Fruit fly (Drosophila melanogaster) whole organism, wandering third instar larva: ENCODE data around the gene TyrR.

ENCODE experiments used
- CG32264 ChIP-seq: fragments of 200-800 bp; sonication (Bioruptor generic); optimal IDR thresholded peaks from 2 replicates; lab custom pipeline; 2016; ENCODE audit warnings: missing biosample characterization, missing genetic modification characterization
- CG9705 ChIP-seq: fragments of 200-800 bp; sonication (Bioruptor generic); optimal IDR thresholded peaks from 2 replicates; lab custom pipeline; 2018; ENCODE audit warnings: missing biosample characterization, mild to moderate bottlenecking, missing genetic modification characterization
- CrebA ChIP-seq: fragments of 200-800 bp; sonication (Bioruptor generic); optimal IDR thresholded peaks from 2 replicates; lab custom pipeline; 2016; ENCODE audit warnings: missing biosample characterization, mild to moderate bottlenecking, missing genetic modification characterization, borderline replicate concordance
- Dfd ChIP-seq: fragments of >200 bp; optimal IDR thresholded peaks from 2 replicates; lab custom pipeline; 2017; ENCODE audit warnings: missing biosample characterization, missing genetic modification characterization
- Dif ChIP-seq: fragments of 200-275, 200-300 bp; sonication (Bioruptor generic); optimal IDR thresholded peaks from 2 replicates; lab custom pipeline; 2018; ENCODE audit warnings: missing biosample characterization, missing genetic modification characterization; ENCODE audit not compliant: partially characterized antibody
- GATAd ChIP-seq: sonication (Bioruptor generic); optimal IDR thresholded peaks from 2 replicates; lab custom pipeline; 2016; ENCODE audit warnings: missing biosample characterization, missing genetic modification characterization
- HLH106 ChIP-seq: fragments of 200-800 bp; optimal IDR thresholded peaks from 3 replicates; lab custom pipeline; 2019; ENCODE audit warnings: missing biosample characterization, mild to moderate bottlenecking, missing genetic modification characterization, moderate library complexity
- Hr83 ChIP-seq: fragments of 200-300 bp; sonication (Bioruptor generic); optimal IDR thresholded peaks from 2 replicates; lab custom pipeline; 2016; ENCODE audit warnings: missing biosample characterization, mild to moderate bottlenecking, missing genetic modification characterization, moderate library complexity; ENCODE audit not compliant: poor library complexity, severe bottlenecking
- Jra ChIP-seq: sonication (Bioruptor generic); optimal IDR thresholded peaks from 2 replicates; lab custom pipeline; 2016; ENCODE audit warnings: missing biosample characterization, missing genetic modification characterization
- Myc ChIP-seq: fragments of >200 bp; optimal IDR thresholded peaks from 2 replicates; lab custom pipeline; 2017
- N ChIP-seq: fragments of >200 bp; optimal IDR thresholded peaks from 2 replicates; lab custom pipeline; 2018; ENCODE audit warnings: missing biosample characterization, missing external identifiers, missing genetic modification characterization
- OdsH ChIP-seq: fragments of 200-800 bp; sonication (Bioruptor generic); optimal IDR thresholded peaks from 2 replicates; lab custom pipeline; 2016; ENCODE audit warnings: missing biosample characterization, mild to moderate bottlenecking, missing genetic modification characterization
- Rel ChIP-seq, 2 experiments: fragments of 200-800 bp; sonication (Bioruptor generic) in 1 of 2; optimal IDR thresholded peaks; 2 replicates in 1 of 2; 3 replicates in 1 of 2; lab custom pipeline; 2016 to 2019; ENCODE audit warnings: mild to moderate bottlenecking in 2 of 2, missing biosample characterization in 2 of 2, missing genetic modification characterization in 2 of 2, moderate library complexity in 1 of 2
- Vsx2 ChIP-seq: fragments of 200-300, 225-300 bp; sonication (Bioruptor generic); optimal IDR thresholded peaks from 2 replicates; lab custom pipeline; 2018; ENCODE audit warnings: missing biosample characterization, missing genetic modification characterization; ENCODE audit not compliant: partially characterized antibody
- br ChIP-seq: fragments of 200-800 bp; sonication (Bioruptor generic); optimal IDR thresholded peaks from 2 replicates; lab custom pipeline; 2016; ENCODE audit warnings: missing biosample characterization, missing genetic modification characterization
- brk ChIP-seq: fragments of 200-800 bp; sonication (Bioruptor generic); optimal IDR thresholded peaks from 2 replicates; lab custom pipeline; 2016; ENCODE audit warnings: missing biosample characterization, mild to moderate bottlenecking, missing genetic modification characterization
- dl ChIP-seq, 2 experiments: fragments of 175-275, 200-275 bp in 1 of 2; fragments of 200-275 bp in 1 of 2; sonication (Bioruptor generic); optimal IDR thresholded peaks; lab custom pipeline; 2018; ENCODE audit warnings: mild to moderate bottlenecking in 2 of 2, missing biosample characterization in 2 of 2, missing genetic modification characterization in 2 of 2, moderate library complexity in 2 of 2; ENCODE audit not compliant: partially characterized antibody in 2 of 2, insufficient read depth in 1 of 2
- dmrt93B ChIP-seq: fragments of 200-800 bp; sonication (Bioruptor generic); optimal IDR thresholded peaks from 2 replicates; lab custom pipeline; 2018; ENCODE audit warnings: missing biosample characterization, mild to moderate bottlenecking, missing genetic modification characterization
- dsf ChIP-seq: sonication (Bioruptor generic); optimal IDR thresholded peaks from 2 replicates; lab custom pipeline; 2016; ENCODE audit warnings: missing biosample characterization, missing genetic modification characterization, borderline replicate concordance
- ey ChIP-seq: fragments of 200-800 bp; sonication (Bioruptor generic); optimal IDR thresholded peaks from 2 replicates; lab custom pipeline; 2016; ENCODE audit warnings: missing biosample characterization, missing genetic modification characterization
- foxo ChIP-seq, 2 experiments: fragments of 200-800 bp; sonication (Bioruptor generic); optimal IDR thresholded peaks; 2 replicates in 1 of 2; 3 replicates in 1 of 2; lab custom pipeline; 2016 to 2017; ENCODE audit warnings: missing biosample characterization in 2 of 2, missing genetic modification characterization in 2 of 2
- fru ChIP-seq: fragments of 200-800 bp; sonication (Bioruptor generic); optimal IDR thresholded peaks from 3 replicates; lab custom pipeline; 2016; ENCODE audit warnings: missing biosample characterization, mild to moderate bottlenecking, missing genetic modification characterization
- h ChIP-seq: fragments of 200-800 bp; sonication (Bioruptor generic); optimal IDR thresholded peaks from 3 replicates; lab custom pipeline; 2016; ENCODE audit warnings: missing biosample characterization, mild to moderate bottlenecking, missing genetic modification characterization
- jim ChIP-seq: fragments of 175-275, 200-325 bp; sonication (Bioruptor generic); optimal IDR thresholded peaks from 2 replicates; lab custom pipeline; 2016; ENCODE audit warnings: missing biosample characterization, mild to moderate bottlenecking, missing genetic modification characterization
- pan ChIP-seq: fragments of >200 bp; optimal IDR thresholded peaks from 2 replicates; lab custom pipeline; 2017
- psq ChIP-seq: fragments of 200-800 bp; sonication (Bioruptor generic); optimal IDR thresholded peaks from 3 replicates; lab custom pipeline; 2017; ENCODE audit warnings: missing biosample characterization, mild to moderate bottlenecking, missing genetic modification characterization, moderate library complexity
- rgr ChIP-seq: fragments of 200-800 bp; sonication (Bioruptor generic); optimal IDR thresholded peaks from 3 replicates; lab custom pipeline; 2016; ENCODE audit warnings: missing biosample characterization, mild to moderate bottlenecking, missing genetic modification characterization
- sage ChIP-seq: fragments of 200-800 bp; sonication (Bioruptor generic); optimal IDR thresholded peaks from 2 replicates; lab custom pipeline; 2016; ENCODE audit warnings: missing biosample characterization, mild to moderate bottlenecking, missing genetic modification characterization
- sv ChIP-seq: fragments of 200-800 bp; sonication (Bioruptor generic); optimal IDR thresholded peaks from 3 replicates; lab custom pipeline; 2016; ENCODE audit warnings: missing biosample characterization, missing genetic modification characterization
- tai ChIP-seq: sonication (Bioruptor generic); optimal IDR thresholded peaks from 2 replicates; lab custom pipeline; 2016; ENCODE audit warnings: missing biosample characterization, missing genetic modification characterization
- usp ChIP-seq: fragments of >200 bp; optimal IDR thresholded peaks from 2 replicates; lab custom pipeline; 2017; ENCODE audit warnings: missing biosample characterization, missing genetic modification characterization
- woc ChIP-seq: sonication (Bioruptor generic); optimal IDR thresholded peaks from 2 replicates; lab custom pipeline; 2016; ENCODE audit warnings: missing biosample characterization, mild to moderate bottlenecking, missing genetic modification characterization

TyrR gene

dm6 chr3R:17736311-17736710 is 26.7 kb downstream of the TyrR start, which contains the start of gene TyrRII:
Gene TyrRII, plus strand, starts transcription at chr3R:17736611.
- TF ChIP-seq Hr83 (GFP tag; lab: Kevin White, UChicago) (no peak), Dif (GFP tag; lab: Kevin White, UChicago) (no peak), foxo (GFP tag; optimal IDR thresholded peaks at IDR 0.05; lab: Kevin White, UChicago) (no peak), Vsx2 (GFP tag; lab: Kevin White, UChicago) (no peak), GATAd (GFP tag; lab: Kevin White, UChicago) (no peak), ey (GFP tag; lab: Kevin White, UChicago) (no peak), sv (GFP tag; lab: Kevin White, UChicago) (no peak), Dfd (GFP tag; lab: Kevin White, UChicago) (peak; percentile 66), Myc (lab: Kevin White, UChicago) (no peak)

dm6 chr3R:17733261-17733660 is 29.7 kb downstream of the TyrR start, which contains the start of gene CG14321:
Gene CG14321, plus strand, starts transcription at chr3R:17733598.
- TF ChIP-seq CG9705 (GFP tag; lab: Kevin White, UChicago): no peak
- TF ChIP-seq psq (GFP tag; lab: Kevin White, UChicago): no peak
- no peak for TF ChIP-seq br (GFP tag; lab: Kevin White, UChicago)
- TF ChIP-seq h (GFP tag; lab: Kevin White, UChicago): no peak
- no peak for TF ChIP-seq Myc (lab: Kevin White, UChicago)
- no peak for TF ChIP-seq fru (GFP tag; lab: Kevin White, UChicago)
- no peak for TF ChIP-seq brk
- TF ChIP-seq Dif (GFP tag; lab: Kevin White, UChicago): no peak
- TF ChIP-seq rgr: no peak
- TF ChIP-seq GATAd (GFP tag; lab: Kevin White, UChicago): no peak
- TF ChIP-seq HLH106 (tag; lab: Kevin White, UChicago): no peak
- TF ChIP-seq CrebA (GFP tag; lab: Kevin White, UChicago): no peak
- TF ChIP-seq Rel (GFP tag; optimal IDR thresholded peaks at IDR 0.05; lab: Kevin White, UChicago): no peak
- no peak for TF ChIP-seq Rel (tag; optimal IDR thresholded peaks at IDR 0.05; lab: Kevin White, UChicago)
- no peak for TF ChIP-seq dsf (GFP tag; lab: Kevin White, UChicago)
- no peak for TF ChIP-seq Jra (GFP tag; lab: Kevin White, UChicago)
- TF ChIP-seq sv (GFP tag; lab: Kevin White, UChicago): no peak
- TF ChIP-seq OdsH (GFP tag; lab: Kevin White, UChicago): no peak
- no peak for TF ChIP-seq N (GFP tag; lab: Kevin White, UChicago)
- TF ChIP-seq sage (GFP tag; lab: Kevin White, UChicago): no peak

- no peak for TF ChIP-seq woc (GFP tag; lab: Kevin White, UChicago)
- no peak for TF ChIP-seq dl (GFP tag; optimal IDR thresholded peaks at IDR 0.05; lab: Kevin White, UChicago; ENCODE audit: insufficient read depth in 1 of 2, partially characterized antibody in 2 of 2)
- TF ChIP-seq fru (GFP tag; lab: Kevin White, UChicago): no peak
- no peak for TF ChIP-seq CG32264 (GFP tag; lab: Kevin White, UChicago)
- TF ChIP-seq usp (GFP tag; lab: Kevin White, UChicago): no peak
- no peak for TF ChIP-seq sv (GFP tag; lab: Kevin White, UChicago)
- TF ChIP-seq dmrt93B (GFP tag; lab: Kevin White, UChicago): no peak
- no peak for TF ChIP-seq Vsx2 (GFP tag; lab: Kevin White, UChicago)
- TF ChIP-seq HLH106 (tag; lab: Kevin White, UChicago): no peak
- no peak for TF ChIP-seq jim (GFP tag; lab: Kevin White, UChicago)
- TF ChIP-seq brk: no peak
- no peak for TF ChIP-seq pan
- TF ChIP-seq foxo (GFP tag; optimal IDR thresholded peaks at IDR 0.05; lab: Kevin White, UChicago): no peak
- TF ChIP-seq Dif (GFP tag; lab: Kevin White, UChicago): no peak
- no peak for TF ChIP-seq rgr
- no peak for TF ChIP-seq Jra (GFP tag; lab: Kevin White, UChicago)
- no peak for TF ChIP-seq tai (GFP tag; lab: Kevin White, UChicago)
These were observed 37.4 kb downstream of the TyrR start, which contains the start of gene Lgr1 for dm6 chr3R:17725558-17725957. Gene Lgr1, plus strand, starts transcription at chr3R:17725777.

- TF ChIP-seq dsf (GFP tag; lab: Kevin White, UChicago) (no peak), sage (GFP tag; lab: Kevin White, UChicago) (no peak), fru (GFP tag; lab: Kevin White, UChicago) (no peak), OdsH (GFP tag; lab: Kevin White, UChicago) (no peak)
These were observed 38.0 kb downstream of the TyrR start, which contains the start of gene Atg8b for dm6 chr3R:17724963-17725362. Gene Atg8b, minus strand, starts transcription at chr3R:17725063.
